Fruit fly (Drosophila melanogaster) whole organism, embryonic: ENCODE results near the gene CG11350.
A peak's percentile ranks its signal among the peaks of the same experiment; 100 is the strongest.

Experiments used
- Blimp-1 ChIP-seq: fragments of 200-800 bp; sonication (Bioruptor generic); optimal IDR thresholded peaks from 3 replicates; lab custom pipeline; 2018; ENCODE audit warnings: missing biosample characterization, missing genetic modification characterization, mild to moderate bottlenecking, moderate library complexity, missing genetic modification reagents
- CG10267 ChIP-seq: fragments of 200-800 bp; sonication (Bioruptor generic); optimal IDR thresholded peaks from 2 replicates; lab custom pipeline; 2018; ENCODE audit warnings: missing biosample characterization, mild to moderate bottlenecking, missing genetic modification characterization, moderate library complexity
- CG12659 ChIP-seq: fragments of 200-800 bp; sonication (Bioruptor generic); optimal IDR thresholded peaks from 3 replicates; lab custom pipeline; 2017; ENCODE audit warnings: mild to moderate bottlenecking, missing biosample characterization, missing genetic modification reagents, missing genetic modification characterization
- CG12769 ChIP-seq: fragments of 200-800 bp; sonication (Bioruptor generic); optimal IDR thresholded peaks from 2 replicates; lab custom pipeline; 2019; ENCODE audit warnings: missing biosample characterization, mild to moderate bottlenecking, missing genetic modification characterization, moderate library complexity
- CG12942 ChIP-seq: fragments of 200-800 bp; sonication (Bioruptor generic); optimal IDR thresholded peaks from 3 replicates; lab custom pipeline; 2016; ENCODE audit warnings: missing biosample characterization, missing genetic modification characterization
- CG13296 ChIP-seq: fragments of 200-800 bp; sonication (Bioruptor generic); optimal IDR thresholded peaks from 3 replicates; lab custom pipeline; 2018; ENCODE audit warnings: missing biosample characterization, mild to moderate bottlenecking, missing genetic modification characterization
- CG13424 ChIP-seq: fragments of 200-800 bp; sonication (Bioruptor generic); optimal IDR thresholded peaks from 2 replicates; lab custom pipeline; 2019; ENCODE audit warnings: missing biosample characterization, mild to moderate bottlenecking, missing genetic modification characterization, moderate library complexity
- CG14441 ChIP-seq: fragments of 200-800 bp; sonication (Bioruptor generic); IDR thresholded peaks from 2 replicates; pipeline ENCODE4 v1.3.6; 2022; ENCODE audit warnings: missing biosample characterization, missing genetic modification characterization
- CG14710 ChIP-seq: fragments of 200-800 bp; sonication (Bioruptor generic); optimal IDR thresholded peaks from 3 replicates; lab custom pipeline; 2019; ENCODE audit warnings: missing biosample characterization, mild to moderate bottlenecking, missing genetic modification characterization, moderate library complexity
- CG17385 ChIP-seq: fragments of 200-800 bp; sonication (Bioruptor generic); optimal IDR thresholded peaks from 3 replicates; lab custom pipeline; 2018; ENCODE audit warnings: missing biosample characterization, mild to moderate bottlenecking, missing genetic modification characterization
- CG30020 ChIP-seq: fragments of 200-800 bp; optimal IDR thresholded peaks from 2 replicates; lab custom pipeline; 2019; ENCODE audit warnings: missing biosample characterization, mild to moderate bottlenecking, missing genetic modification characterization, moderate library complexity
- CG31388 ChIP-seq: fragments of 200-800 bp; sonication (Bioruptor generic); optimal IDR thresholded peaks from 2 replicates; lab custom pipeline; 2016; ENCODE audit warnings: missing biosample characterization, missing genetic modification characterization
- CG31441 ChIP-seq: fragments of 200-800 bp; sonication (Bioruptor generic); IDR thresholded peaks from 2 replicates; pipeline ENCODE4 v1.3.6; 2022; ENCODE audit warnings: missing biosample characterization, missing genetic modification characterization
- CG32772 ChIP-seq: fragments of 200-800 bp; sonication (Bioruptor generic); IDR thresholded peaks from 2 replicates; pipeline ENCODE4 v1.3.6; 2022; ENCODE audit warnings: missing biosample characterization, missing genetic modification characterization
- CG4424 ChIP-seq: fragments of 200-800 bp; sonication (Bioruptor generic); optimal IDR thresholded peaks from 3 replicates; lab custom pipeline; 2016; ENCODE audit warnings: missing biosample characterization, missing genetic modification characterization
- CG5180 ChIP-seq: fragments of 200-800 bp; sonication (Bioruptor generic); optimal IDR thresholded peaks from 3 replicates; lab custom pipeline; 2017; ENCODE audit warnings: missing biosample characterization, missing genetic modification characterization, mild to moderate bottlenecking, moderate library complexity, missing genetic modification reagents
- CG6254 ChIP-seq: fragments of 200-800 bp; sonication (Bioruptor generic); optimal IDR thresholded peaks from 3 replicates; lab custom pipeline; 2017; ENCODE audit warnings: mild to moderate bottlenecking, missing biosample characterization, missing genetic modification reagents, missing genetic modification characterization
- CG6689 ChIP-seq: fragments of 200-800 bp; sonication (Bioruptor generic); IDR thresholded peaks from 2 replicates; pipeline ENCODE4 v1.3.6; 2022; ENCODE audit warnings: missing biosample characterization, missing genetic modification characterization
- CG7745 ChIP-seq: fragments of 200-800 bp; sonication (Bioruptor generic); optimal IDR thresholded peaks from 2 replicates; lab custom pipeline; 2018; ENCODE audit warnings: missing biosample characterization, mild to moderate bottlenecking, missing genetic modification characterization, moderate library complexity
- CG7786 ChIP-seq: fragments of 200-800 bp; sonication (Bioruptor generic); optimal IDR thresholded peaks from 2 replicates; lab custom pipeline; 2016; ENCODE audit warnings: missing biosample characterization, missing genetic modification characterization
- E2f1 ChIP-seq: fragments of 200-800 bp; sonication (Bioruptor generic); IDR thresholded peaks from 2 replicates; pipeline ENCODE4 v1.3.6; 2022; ENCODE audit warnings: missing biosample characterization, missing genetic modification characterization
- Eip74EF ChIP-seq, 2 experiments: fragments of 200-800 bp in 1 of 2; fragments of >200 bp in 1 of 2; sonication (Bioruptor generic) in 1 of 2; optimal IDR thresholded peaks; 2 replicates each; lab custom pipeline; 2017 to 2019; ENCODE audit warnings: missing biosample characterization in 2 of 2, missing genetic modification characterization in 2 of 2, mild to moderate bottlenecking in 1 of 2, moderate library complexity in 1 of 2
- Med ChIP-seq: fragments of 200-800 bp; sonication (Bioruptor generic); peaks from one replicate; lab custom pipeline; 2016; ENCODE audit warnings: missing biosample characterization, missing genetic modification characterization, mild to moderate bottlenecking, inconsistent platforms, moderate library complexity
- Meics ChIP-seq: fragments of 200-800 bp; sonication (Bioruptor generic); optimal IDR thresholded peaks from 2 replicates; lab custom pipeline; 2017; ENCODE audit warnings: missing biosample characterization, mild to moderate bottlenecking, missing genetic modification characterization
- NfI ChIP-seq: fragments of 200-800 bp; sonication (Bioruptor generic); optimal IDR thresholded peaks from 3 replicates; lab custom pipeline; 2018; ENCODE audit warnings: missing biosample characterization, mild to moderate bottlenecking, missing genetic modification characterization, moderate library complexity
- Sox100B ChIP-seq: fragments of 200-800 bp; sonication (Bioruptor generic); optimal IDR thresholded peaks from 3 replicates; lab custom pipeline; 2018; ENCODE audit warnings: missing biosample characterization, mild to moderate bottlenecking, missing genetic modification characterization
- Sox102F ChIP-seq: fragments of 200-800 bp; sonication (Bioruptor generic); optimal IDR thresholded peaks from 2 replicates; lab custom pipeline; 2018; ENCODE audit warnings: missing biosample characterization, mild to moderate bottlenecking, missing genetic modification characterization, moderate library complexity
- Xrp1 ChIP-seq: fragments of 200-800 bp; sonication (Bioruptor generic); IDR thresholded peaks from 2 replicates; pipeline ENCODE4 v1.3.6; 2022; ENCODE audit warnings: missing biosample characterization, missing genetic modification characterization
- ash1 ChIP-seq: fragments of 200-800 bp; sonication (Bioruptor generic); optimal IDR thresholded peaks from 2 replicates; lab custom pipeline; 2018; ENCODE audit warnings: missing biosample characterization, mild to moderate bottlenecking, missing genetic modification characterization
- br ChIP-seq: fragments of >200 bp; optimal IDR thresholded peaks from 2 replicates; lab custom pipeline; 2017
- cg ChIP-seq: fragments of 200-800 bp; sonication (Bioruptor generic); optimal IDR thresholded peaks from 3 replicates; lab custom pipeline; 2019; ENCODE audit warnings: missing biosample characterization, mild to moderate bottlenecking, missing genetic modification characterization, moderate library complexity
- chn ChIP-seq: fragments of 200-800 bp; sonication (Bioruptor generic); optimal IDR thresholded peaks from 2 replicates; lab custom pipeline; 2016; ENCODE audit warnings: missing biosample characterization, missing genetic modification characterization
- ci ChIP-seq: fragments of 200-800 bp; sonication (Bioruptor generic); IDR thresholded peaks from 3 replicates; pipeline ENCODE4 v1.3.6; 2022; ENCODE audit warnings: missing biosample characterization, missing genetic modification characterization
- crol ChIP-seq: fragments of 200-800 bp; sonication (Bioruptor generic); IDR thresholded peaks from 2 replicates; pipeline ENCODE4 v1.3.6; 2022; ENCODE audit warnings: missing biosample characterization, missing genetic modification characterization
- emc ChIP-seq: fragments of 200-800 bp; sonication (Bioruptor generic); optimal IDR thresholded peaks from 2 replicates; lab custom pipeline; 2016; ENCODE audit warnings: missing biosample characterization, missing genetic modification characterization
- ewg ChIP-seq: fragments of 200-800 bp; sonication (Bioruptor generic); optimal IDR thresholded peaks from 3 replicates; lab custom pipeline; 2017; ENCODE audit warnings: mild to moderate bottlenecking, missing biosample characterization, missing genetic modification reagents, missing genetic modification characterization
- fd96Cb ChIP-seq: fragments of 200-800 bp; sonication (Bioruptor generic); optimal IDR thresholded peaks from 2 replicates; lab custom pipeline; 2018; ENCODE audit warnings: missing biosample characterization, mild to moderate bottlenecking, missing genetic modification characterization, moderate library complexity
- gt ChIP-seq: fragments of 200-800 bp; sonication (Bioruptor generic); IDR thresholded peaks from 2 replicates; pipeline ENCODE4 v1.3.6; 2022; ENCODE audit warnings: missing biosample characterization, missing genetic modification characterization
- hkb ChIP-seq, 2 experiments: fragments of 200-800 bp in 1 of 2; fragments of >200 bp in 1 of 2; sonication (Bioruptor generic) in 1 of 2; IDR thresholded peaks in 1 of 2; optimal IDR thresholded peaks in 1 of 2; 2 replicates each; pipeline versions ENCODE4 v1.3.6 to Lab custom; 2017 to 2022; ENCODE audit warnings: missing biosample characterization in 1 of 2, missing genetic modification characterization in 1 of 2
- ind ChIP-seq: fragments of 200-800 bp; sonication (Bioruptor generic); optimal IDR thresholded peaks from 3 replicates; lab custom pipeline; 2016; ENCODE audit warnings: missing biosample characterization, missing genetic modification characterization
- ken ChIP-seq: fragments of 200-800 bp; sonication (Bioruptor generic); IDR thresholded peaks from 3 replicates; pipeline ENCODE4 v1.3.6; 2022; ENCODE audit warnings: missing biosample characterization, missing genetic modification characterization
- lmd ChIP-seq: fragments of 200-800 bp; sonication (Bioruptor generic); IDR thresholded peaks from 2 replicates; pipeline ENCODE4 v1.3.6; 2022; ENCODE audit warnings: missing biosample characterization, missing genetic modification characterization
- pan ChIP-seq, 4 experiments: fragments of >200 bp in 3 of 4; fragments of 200-800 bp in 1 of 4; sonication (Bioruptor generic) in 1 of 4; optimal IDR thresholded peaks in 3 of 4; IDR thresholded peaks in 1 of 4; 2 replicates each; pipeline versions ENCODE4 v1.3.6 to Lab custom; 2017 to 2022; ENCODE audit warnings: missing biosample characterization in 2 of 4, missing genetic modification characterization in 2 of 4, mixed read lengths in 1 of 4
- repo ChIP-seq: fragments of 200-800 bp; sonication (Bioruptor generic); optimal IDR thresholded peaks from 2 replicates; lab custom pipeline; 2016; ENCODE audit warnings: missing biosample characterization, missing genetic modification characterization
- scrt ChIP-seq: fragments of 200-800 bp; sonication (Bioruptor generic); optimal IDR thresholded peaks from 2 replicates; lab custom pipeline; 2018; ENCODE audit warnings: missing biosample characterization, mild to moderate bottlenecking, missing genetic modification characterization, moderate library complexity
- sens ChIP-seq: fragments of 200-800 bp; sonication (Bioruptor generic); peaks from one replicate; lab custom pipeline; 2016; ENCODE audit warnings: missing biosample characterization, missing genetic modification characterization
- slbo ChIP-seq: fragments of 200-800 bp; sonication (Bioruptor generic); IDR thresholded peaks from 2 replicates; pipeline ENCODE4 v1.3.6; 2022; ENCODE audit warnings: missing biosample characterization, missing genetic modification characterization
- sr ChIP-seq: fragments of 200-800 bp; sonication (Bioruptor generic); IDR thresholded peaks from 3 replicates; pipeline ENCODE4 v1.3.6; 2022; ENCODE audit warnings: missing biosample characterization, missing genetic modification characterization
- stc ChIP-seq: fragments of 200-800 bp; sonication (Bioruptor generic); IDR thresholded peaks from 2 replicates; pipeline ENCODE4 v1.3.6; 2022; ENCODE audit warnings: missing biosample characterization, missing genetic modification characterization
- tgo ChIP-seq: fragments of 200-800 bp; sonication (Bioruptor generic); IDR thresholded peaks from 3 replicates; pipeline ENCODE4 v1.3.6; 2022; ENCODE audit warnings: missing biosample characterization, missing genetic modification characterization

The CG11350 gene

dm6 chr3L:4533941-4534340, 51.3 kb downstream of the CG11350 start (continued):
- peak; percentile 41 for TF ChIP-seq slbo
- peak; percentile 73 for TF ChIP-seq ci
- TF ChIP-seq br (lab: Kevin White, UChicago) = no peak
- TF ChIP-seq Xrp1 (GFP tag; lab: Robert Waterston, UW) = peak; percentile 37; the same call in 1 of the 2 replicates
- TF ChIP-seq CG32772 (GFP tag; lab: Robert Waterston, UW) = peak; percentile 30; the same call in 1 of the 2 replicates
- TF ChIP-seq repo (GFP tag; lab: Kevin White, UChicago) = no peak
- peak in 1 of 2 experiments; percentile 58 for TF ChIP-seq Eip74EF (GFP tag; optimal IDR thresholded peaks at IDR 0.05; lab: Kevin White, UChicago)
- TF ChIP-seq CG14710 = peak; percentile 23
- peak; percentile 27 for TF ChIP-seq CG5180 (GFP tag; lab: Kevin White, UChicago)
- TF ChIP-seq Blimp-1 (GFP tag; lab: Kevin White, UChicago) = peak; percentile 42
- TF ChIP-seq Sox100B (GFP tag; lab: Kevin White, UChicago) = peak; percentile 68
- no peak for TF ChIP-seq CG12942 (GFP tag; lab: Kevin White, UChicago)
- TF ChIP-seq NfI (GFP tag; lab: Kevin White, UChicago) = no peak
- TF ChIP-seq stc (GFP tag; lab: Robert Waterston, UW) = peak; percentile 40; the same call in 1 of the 2 replicates
- peak; percentile 5 for TF ChIP-seq CG17385 (GFP tag; lab: Kevin White, UChicago)
- TF ChIP-seq sr (GFP tag; lab: Robert Waterston, UW) = no peak
- TF ChIP-seq CG6689 (GFP tag; lab: Robert Waterston, UW) = peak; percentile 38; the same call in 1 of the 2 replicates
- TF ChIP-seq CG13296 (GFP tag; lab: Kevin White, UChicago) = peak; percentile 32
- TF ChIP-seq CG31388 (GFP tag; lab: Kevin White, UChicago) = no peak
- TF ChIP-seq scrt (GFP tag; lab: Kevin White, UChicago) = no peak
- peak; percentile 22; the same call in 1 of the 3 replicates for TF ChIP-seq tgo (GFP tag; lab: Robert Waterston, UW)
- TF ChIP-seq CG7745 = no peak
- TF ChIP-seq ken (GFP tag; lab: Robert Waterston, UW) = peak; percentile 48; the same call in 1 of the 3 replicates
- TF ChIP-seq CG14441 (GFP tag; lab: Robert Waterston, UW) = peak; percentile 69
- TF ChIP-seq gt (GFP tag; lab: Robert Waterston, UW) = no peak
- no peak for TF ChIP-seq hkb (optimal IDR thresholded peaks at IDR 0.05; lab: Kevin White, UChicago)
- TF ChIP-seq hkb (GFP tag; IDR thresholded peaks at IDR 0.05; lab: Robert Waterston, UW) = peak; percentile 68
- TF ChIP-seq sens (GFP tag; lab: Kevin White, UChicago) = peak; percentile 88
- no peak for TF ChIP-seq crol (GFP tag; lab: Robert Waterston, UW)
- no peak for TF ChIP-seq CG12769
- TF ChIP-seq CG30020 (tag; lab: Kevin White, UChicago) = no peak
- peak; percentile 77 for TF ChIP-seq CG31441
- TF ChIP-seq lmd (GFP tag; lab: Robert Waterston, UW) = 0 out of 2 replicates have a peak, but pooled peaks have one; percentile 10
- TF ChIP-seq ewg = peak; percentile 0
- TF ChIP-seq pan (optimal IDR thresholded peaks at IDR 0.05; lab: Kevin White, UChicago) = no peak
- peak in 1 of 2 experiments; percentile 50 for TF ChIP-seq pan (GFP tag; optimal IDR thresholded peaks at IDR 0.05 in 1 of 2, IDR thresholded peaks at IDR 0.05 in 1 of 2)
- TF ChIP-seq fd96Cb = peak; percentile 70
- TF ChIP-seq emc (GFP tag; lab: Kevin White, UChicago) = no peak
- peak; percentile 51 for TF ChIP-seq Med
- TF ChIP-seq CG7786 = no peak
- TF ChIP-seq CG13424 (tag; lab: Kevin White, UChicago) = peak; percentile 58
- 0 out of 2 replicates have a peak, but pooled peaks have one; percentile 15 for TF ChIP-seq E2f1 (GFP tag; lab: Robert Waterston, UW)
- TF ChIP-seq Sox102F = peak; percentile 75
- peak; percentile 16 for TF ChIP-seq ind
- TF ChIP-seq CG12659 (GFP tag; lab: Kevin White, UChicago) = peak; percentile 1
- TF ChIP-seq ash1 = no peak
- peak; percentile 32 for TF ChIP-seq CG6254 (GFP tag; lab: Kevin White, UChicago)
- TF ChIP-seq cg (GFP tag; lab: Kevin White, UChicago) = no peak
- no peak for TF ChIP-seq chn (GFP tag; lab: Kevin White, UChicago)
- peak; percentile 4 for TF ChIP-seq Meics (GFP tag; lab: Kevin White, UChicago)
- TF ChIP-seq CG10267 = peak; percentile 23
- TF ChIP-seq CG4424 (GFP tag; lab: Kevin White, UChicago) = peak; percentile 7
